Fruit fly (Drosophila melanogaster) whole organism, embryonic: Measurements from ENCODE around the gene CG13405.

Experiments used
- ATbp ChIP-seq: fragments of 200-800 bp; sonication (Bioruptor generic); optimal IDR thresholded peaks from 2 replicates; lab custom pipeline; 2017; ENCODE audit warnings: missing biosample characterization, mild to moderate bottlenecking, missing genetic modification characterization, missing genetic modification reagents
- CG14050 ChIP-seq: fragments of 200-800 bp; sonication (Bioruptor generic); IDR thresholded peaks from 3 replicates; pipeline ENCODE4 v1.3.6; 2022; ENCODE audit warnings: missing biosample characterization, missing genetic modification characterization
- CG15073 ChIP-seq: fragments of 200-800 bp; sonication (Bioruptor generic); optimal IDR thresholded peaks from 2 replicates; lab custom pipeline; 2016; ENCODE audit warnings: missing biosample characterization, missing genetic modification characterization
- CG1602 ChIP-seq: fragments of 200-800 bp; sonication (Bioruptor generic); optimal IDR thresholded peaks from 3 replicates; lab custom pipeline; 2016; ENCODE audit warnings: missing biosample characterization, missing genetic modification characterization
- CG33557 ChIP-seq: fragments of 200-800 bp; sonication (Bioruptor generic); optimal IDR thresholded peaks from 2 replicates; lab custom pipeline; 2019; ENCODE audit warnings: missing biosample characterization, mild to moderate bottlenecking, missing genetic modification characterization, moderate library complexity
- CG9876 ChIP-seq: fragments of 200-800 bp; sonication (Bioruptor generic); optimal IDR thresholded peaks from 2 replicates; lab custom pipeline; 2016; ENCODE audit warnings: missing biosample characterization, missing genetic modification characterization
- Hr39 ChIP-seq: fragments of >200 bp; optimal IDR thresholded peaks from 2 replicates; lab custom pipeline; 2017
- NFAT ChIP-seq: fragments of 200-800 bp; sonication (Bioruptor generic); IDR thresholded peaks from 2 replicates; pipeline ENCODE4 v1.3.6; 2022; ENCODE audit warnings: missing biosample characterization, missing genetic modification characterization
- Oaz ChIP-seq: fragments of 200-800 bp; sonication (Bioruptor generic); IDR thresholded peaks from 2 replicates; pipeline ENCODE4 v1.3.6; 2022; ENCODE audit warnings: missing biosample characterization, missing genetic modification characterization
- Ptx1 ChIP-seq: fragments of 200-800 bp; sonication (Bioruptor generic); IDR thresholded peaks from 2 replicates; pipeline ENCODE4 v1.3.6; 2022; ENCODE audit warnings: missing biosample characterization, missing genetic modification characterization
- gcm2 ChIP-seq: fragments of 200-800 bp; sonication (Bioruptor generic); optimal IDR thresholded peaks from 2 replicates; lab custom pipeline; 2016; ENCODE audit warnings: missing biosample characterization, missing genetic modification characterization
- zfh2 ChIP-seq: fragments of 200-800 bp; sonication (Bioruptor generic); optimal IDR thresholded peaks from 2 replicates; lab custom pipeline; 2016; ENCODE audit warnings: missing biosample characterization, missing genetic modification characterization

- TF ChIP-seq CG33557 (GFP tag; lab: Kevin White, UChicago) (no peak), ATbp (no peak), zfh2 (GFP tag; lab: Kevin White, UChicago) (no peak), gcm2 (no peak), Ptx1 (GFP tag; lab: Robert Waterston, UW) (no peak), Hr39 (lab: Kevin White, UChicago) (no peak), NFAT (GFP tag; lab: Robert Waterston, UW) (no peak), CG14050 (GFP tag; lab: Robert Waterston, UW) (no peak), CG15073 (no peak), CG1602 (GFP tag; lab: Kevin White, UChicago) (no peak), CG9876 (GFP tag; lab: Kevin White, UChicago) (no peak), Oaz (GFP tag; lab: Robert Waterston, UW) (no peak)
Measured at dm6 chr3L:49732-50131, 25.4 kb downstream of the CG13405 start.
